Worm (Caenorhabditis elegans): Measurements from ENCODE around the gene M04G7.1.

The M04G7.1 gene

DNA sequence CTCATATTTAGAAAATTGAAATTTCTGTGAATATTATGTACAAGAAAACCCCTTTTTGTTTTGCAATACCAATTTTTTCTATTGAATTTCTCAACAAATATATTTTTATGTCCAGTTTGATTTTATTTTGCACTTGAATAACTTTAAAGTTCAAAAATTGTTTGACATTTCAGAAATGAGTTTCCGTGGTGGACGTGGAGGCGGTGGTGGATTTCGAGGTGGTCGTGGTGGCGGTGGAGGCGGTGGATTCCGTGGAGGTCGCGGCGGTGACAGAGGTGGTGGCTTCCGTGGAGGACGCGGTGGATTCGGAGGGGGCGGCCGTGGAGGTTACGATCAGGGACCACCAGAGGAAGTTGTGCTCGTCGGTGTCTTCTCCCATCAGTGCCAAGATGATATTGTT lies 29.6 kb upstream of the M04G7.1 start, which contains the start of gene garr-1:
garr-1 (plus strand) TSS at position 174 of the 400 bp plus-strand sequence.
- TF ChIP-seq ceh-34 (tag; optimal IDR thresholded peaks at IDR 0.05) (no peak), ttx-3 (tag; optimal IDR thresholded peaks at IDR 0.05) (no peak), pqm-1 (tag; optimal IDR thresholded peaks at IDR 0.05) (no peak), hlh-6 (tag; optimal IDR thresholded peaks at IDR 0.05) (no peak), unc-3 (GFP tag; conservative IDR thresholded peaks at IDR 0.05) (no peak), unc-3 (tag; optimal IDR thresholded peaks at IDR 0.05) (no peak), ceh-45 (GFP tag; IDR thresholded peaks at IDR 0.05) (no peak), npax-4 (tag; optimal IDR thresholded peaks at IDR 0.05) (no peak), ceh-18 (tag; optimal IDR thresholded peaks at IDR 0.05) (no peak), elt-4 (tag; optimal IDR thresholded peaks at IDR 0.05) (no peak), pha-4 (tag; optimal IDR thresholded peaks at IDR 0.05) (no peak), elt-2 (tag; optimal IDR thresholded peaks at IDR 0.05) (no peak), nfya-1 (tag; optimal IDR thresholded peaks at IDR 0.05) (no peak), lin-11 (tag; optimal IDR thresholded peaks at IDR 0.05) (no peak), pat-9 (tag; optimal IDR thresholded peaks at IDR 0.05) (no peak), F13H6.1 (tag; optimal IDR thresholded peaks at IDR 0.05) (no peak), hlh-13 (GFP tag; optimal IDR thresholded peaks at IDR 0.05) (no peak)

ce11 chrIV:426597-426996 lies 29.0 kb upstream of the M04G7.1 start:
- TF ChIP-seq C08G9.2 (tag; optimal IDR thresholded peaks at IDR 0.05): no peak
- no peak for TF ChIP-seq elt-4 (tag; optimal IDR thresholded peaks at IDR 0.05)
- TF ChIP-seq C38D4.7 (GFP tag; optimal IDR thresholded peaks at IDR 0.05): no peak
- no peak for TF ChIP-seq mec-3 (tag; optimal IDR thresholded peaks at IDR 0.05; ENCODE audit: borderline replicate concordance)

DNA sequence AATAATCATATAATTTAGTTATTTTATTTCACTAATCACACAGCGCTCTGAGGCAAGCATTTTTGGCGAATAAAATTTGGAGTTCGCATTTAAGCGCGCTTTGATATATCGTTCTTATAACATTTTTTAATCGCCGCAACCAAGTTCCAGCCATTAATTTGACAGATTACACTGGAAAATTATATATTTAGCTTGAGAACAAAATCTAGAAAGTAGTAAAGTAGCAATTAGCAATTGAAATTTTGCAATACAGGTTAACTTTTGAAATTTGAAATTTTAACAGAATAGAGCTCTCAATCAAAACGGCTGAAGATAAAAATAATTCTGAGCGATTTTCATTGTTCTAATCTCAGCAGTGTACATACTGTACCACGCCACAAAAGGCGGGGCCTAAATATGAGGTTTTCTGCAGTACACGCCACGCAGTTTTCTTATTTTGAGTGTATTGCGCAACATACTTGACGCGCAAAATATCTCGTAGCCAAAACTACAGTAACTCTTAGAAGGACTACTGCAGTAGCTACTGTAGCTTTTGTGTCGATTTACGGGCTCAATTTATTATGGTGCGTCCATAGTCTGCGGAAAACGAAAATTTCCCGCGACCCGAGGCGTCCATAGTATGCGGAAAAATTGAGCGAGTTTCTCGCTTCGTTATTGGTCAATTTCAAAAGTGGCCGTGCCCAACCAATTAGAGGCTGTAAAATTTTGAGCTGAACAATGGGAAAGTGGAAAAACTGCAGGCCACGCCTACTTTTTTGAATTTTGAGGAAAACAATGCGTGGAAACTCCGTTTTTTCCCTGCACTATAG lies 28.3 kb upstream of the M04G7.1 start:
- no peak for TF ChIP-seq odd-2 (tag; optimal IDR thresholded peaks at IDR 0.05)
- no peak for TF ChIP-seq ref-2 (tag; optimal IDR thresholded peaks at IDR 0.05)
- no peak for TF ChIP-seq ceh-45 (GFP tag; IDR thresholded peaks at IDR 0.05)
- no peak for TF ChIP-seq nfya-1 (tag; optimal IDR thresholded peaks at IDR 0.05)
- TF ChIP-seq ceh-9 (tag; optimal IDR thresholded peaks at IDR 0.05): no peak
- no peak for TF ChIP-seq mec-3 (tag; optimal IDR thresholded peaks at IDR 0.05; ENCODE audit: borderline replicate concordance)
- TF ChIP-seq hlh-6 (tag; optimal IDR thresholded peaks at IDR 0.05): no peak
- no peak for TF ChIP-seq C38D4.7 (GFP tag; optimal IDR thresholded peaks at IDR 0.05)
- no peak for TF ChIP-seq ceh-48 (tag; optimal IDR thresholded peaks at IDR 0.05)

DNA sequence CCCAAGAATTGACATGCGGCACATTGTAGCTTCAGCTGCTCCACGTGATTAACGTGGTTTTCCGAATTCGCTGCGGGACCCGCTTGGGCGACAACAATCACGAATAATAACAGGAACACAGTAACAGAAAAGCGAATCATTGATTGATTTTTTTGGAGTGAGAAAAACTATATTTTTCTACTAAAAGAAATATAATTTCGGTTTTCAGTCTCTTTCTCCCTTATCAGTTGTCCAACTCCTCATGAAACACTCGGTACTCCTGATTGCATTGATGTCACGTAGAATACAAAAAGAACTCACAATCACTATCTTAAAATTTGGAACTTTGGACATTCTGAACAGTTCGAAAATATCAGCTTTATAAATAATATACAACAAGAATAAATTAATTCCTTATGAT lies 26.7 kb upstream of the M04G7.1 start, which contains the start of gene Y66H1A.5:
Y66H1A.5 (minus strand) TSS at position 265 of the 400 bp plus-strand sequence.
- TF ChIP-seq npax-4 (tag; optimal IDR thresholded peaks at IDR 0.05) (no peak), ceh-6 (GFP tag; optimal IDR thresholded peaks at IDR 0.05) (no peak), fkh-6 (tag; optimal IDR thresholded peaks at IDR 0.05) (no peak), hlh-13 (GFP tag; optimal IDR thresholded peaks at IDR 0.05) (no peak), hlh-15 (tag; optimal IDR thresholded peaks at IDR 0.05) (no peak), lim-6 (tag; optimal IDR thresholded peaks at IDR 0.05) (no peak), T23F11.4 (GFP tag; optimal IDR thresholded peaks at IDR 0.05) (no peak), tbx-2 (tag; optimal IDR thresholded peaks at IDR 0.05) (no peak), pat-9 (tag; optimal IDR thresholded peaks at IDR 0.05) (no peak), rnt-1 (tag; optimal IDR thresholded peaks at IDR 0.05) (no peak), sdc-2 (tag; optimal IDR thresholded peaks at IDR 0.05) (no peak), sox-2 (GFP tag; IDR thresholded peaks at IDR 0.05) (no peak), pag-3 (tag; optimal IDR thresholded peaks at IDR 0.05; ENCODE audit: borderline replicate concordance) (no peak), ceh-48 (tag; optimal IDR thresholded peaks at IDR 0.05) (no peak), C38D4.7 (GFP tag; optimal IDR thresholded peaks at IDR 0.05) (no peak), hlh-8 (tag; optimal IDR thresholded peaks at IDR 0.05) (no peak), unc-86 (tag; optimal IDR thresholded peaks at IDR 0.05) (no peak), sox-4 (tag; optimal IDR thresholded peaks at IDR 0.05) (no peak), dve-1 (tag; optimal IDR thresholded peaks at IDR 0.05) (no peak), ref-2 (tag; optimal IDR thresholded peaks at IDR 0.05) (no peak)

All from whole organism, late embryonic.